Worm (Caenorhabditis elegans) whole organism, L3 larva: ENCODE measurements around the gene R102.6.

Experiments
- R02D3.7 ChIP-seq: fragments of 150-350 bp; optimal IDR thresholded peaks from 2 replicates; lab custom pipeline; 2014; ENCODE audit warnings: missing biosample characterization, missing genetic modification characterization
- aly-2 ChIP-seq: fragments of 150-350 bp; optimal IDR thresholded peaks from 2 replicates; lab custom pipeline; 2014; ENCODE audit warnings: missing biosample characterization, missing genetic modification characterization
- ama-1 ChIP-seq: fragments of 150-350 bp; optimal IDR thresholded peaks from 2 replicates; lab custom pipeline; 2018
- egl-27 ChIP-seq: sonication (generic microtip); optimal IDR thresholded peaks from 4 replicates; lab custom pipeline; 2017; ENCODE audit warnings: missing biosample characterization, missing genetic modification reagents, missing genetic modification characterization
- mdl-1 ChIP-seq: fragments of 150-350 bp; optimal IDR thresholded peaks from 2 replicates; lab custom pipeline; 2014; ENCODE audit warnings: missing biosample characterization, missing genetic modification characterization
- nfya-1 ChIP-seq: sonication (generic microtip); optimal IDR thresholded peaks from 2 replicates; lab custom pipeline; 2017; ENCODE audit warnings: missing genetic modification characterization, mild to moderate bottlenecking, missing compliant biosample characterization, antibody characterized with exemption, moderate library complexity; ENCODE audit not compliant: insufficient read depth
- nhr-12 ChIP-seq: fragments of 150-350 bp; optimal IDR thresholded peaks from 2 replicates; lab custom pipeline; 2014; ENCODE audit warnings: missing biosample characterization, missing genetic modification characterization
- nhr-237 ChIP-seq: fragments of 150-350 bp; optimal IDR thresholded peaks from 2 replicates; lab custom pipeline; 2014; ENCODE audit warnings: missing biosample characterization, missing genetic modification characterization
- nhr-25 ChIP-seq: sonication (generic microtip); optimal IDR thresholded peaks from 2 replicates; lab custom pipeline; 2017; ENCODE audit warnings: missing biosample characterization, missing genetic modification characterization
- nhr-77 ChIP-seq: fragments of 150-350 bp; optimal IDR thresholded peaks from 2 replicates; lab custom pipeline; 2014; ENCODE audit warnings: missing biosample characterization, missing genetic modification characterization
- unc-39 ChIP-seq: sonication (generic microtip); optimal IDR thresholded peaks from 4 replicates; lab custom pipeline; 2017; ENCODE audit warnings: missing biosample characterization, missing genetic modification characterization
- zag-1 ChIP-seq: fragments of 150-350 bp; optimal IDR thresholded peaks from 2 replicates; lab custom pipeline; 2014; ENCODE audit warnings: missing biosample characterization, missing genetic modification characterization
- ztf-11 ChIP-seq: fragments of 150-350 bp; optimal IDR thresholded peaks from 2 replicates; lab custom pipeline; 2014; ENCODE audit warnings: missing biosample characterization, missing genetic modification characterization

- no peak for TF ChIP-seq egl-27 (tag; lab: Kevin White, UChicago)
- TF ChIP-seq zag-1 (tag; lab: Kevin White, UChicago), result no peak
- no peak for TF ChIP-seq nhr-12 (tag; lab: Kevin White, UChicago)
- TF ChIP-seq R02D3.7 (tag; lab: Kevin White, UChicago), result no peak
- TF ChIP-seq nhr-237 (tag; lab: Kevin White, UChicago), result no peak
- TF ChIP-seq unc-39 (tag; lab: Kevin White, UChicago), result no peak
- TF ChIP-seq nhr-25 (tag; lab: Kevin White, UChicago), result no peak
- no peak for TF ChIP-seq mdl-1 (tag; lab: Kevin White, UChicago)
- TF ChIP-seq aly-2 (tag; lab: Kevin White, UChicago), result no peak
- no peak for TF ChIP-seq nfya-1 (tag; lab: Kevin White, UChicago)
- TF ChIP-seq ztf-11 (tag; lab: Kevin White, UChicago), result no peak
- TF ChIP-seq ama-1 (lab: Kevin White, UChicago), result no peak
- no peak for TF ChIP-seq nhr-77 (tag; lab: Kevin White, UChicago)
Measured at ce11 chrIV:10711729-10712128, 5.7 kb upstream of the R102.6 start, which contains the start of gene glb-21.
